Worm (Caenorhabditis elegans) whole organism, L1 larva: ENCODE measurements around the gene B0228.6.

Experiments
- dpl-1 ChIP-seq, 3 experiments: fragments of 150-350 bp in 2 of 3; sonication (generic microtip) in 1 of 3; optimal IDR thresholded peaks; 2 replicates each; lab custom pipeline; 2014 to 2017; ENCODE audit warnings: missing biosample characterization in 3 of 3, missing genetic modification characterization in 3 of 3, missing genetic modification reagents in 3 of 3
- snpc-4 ChIP-seq: fragments of 150-350 bp; optimal IDR thresholded peaks from 2 replicates; lab custom pipeline; 2014; ENCODE audit warnings: missing biosample characterization, missing genetic modification characterization

DNA sequence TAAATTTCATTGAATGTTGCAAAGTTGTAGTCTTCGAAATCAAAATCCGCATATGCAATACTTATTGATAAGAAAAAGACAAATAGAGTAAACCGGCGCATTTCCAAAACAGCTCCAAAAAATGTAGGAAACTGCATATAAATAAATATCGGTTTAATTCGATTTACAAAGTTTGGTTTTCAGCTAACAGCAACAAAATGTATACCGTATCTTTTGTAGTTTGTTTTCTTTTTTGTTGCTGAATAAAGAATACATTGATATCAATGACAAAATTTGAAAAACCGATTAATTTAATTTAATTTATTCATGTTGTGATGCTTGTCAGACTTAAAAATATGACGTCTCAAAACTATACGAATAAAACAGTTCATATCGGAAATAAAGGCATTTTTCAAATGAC lies 6.5 kb upstream of the B0228.6 start, which contains the start of gene B0228.8:
- no peak for TF ChIP-seq snpc-4 (tag; lab: Kevin White, UChicago)
- no peak for TF ChIP-seq dpl-1 (GFP tag; optimal IDR thresholded peaks at IDR 0.05; lab: Kevin White, UChicago)
